Fruit fly (Drosophila melanogaster): ENCODE data around the gene atk.

Gene atk

DNA sequence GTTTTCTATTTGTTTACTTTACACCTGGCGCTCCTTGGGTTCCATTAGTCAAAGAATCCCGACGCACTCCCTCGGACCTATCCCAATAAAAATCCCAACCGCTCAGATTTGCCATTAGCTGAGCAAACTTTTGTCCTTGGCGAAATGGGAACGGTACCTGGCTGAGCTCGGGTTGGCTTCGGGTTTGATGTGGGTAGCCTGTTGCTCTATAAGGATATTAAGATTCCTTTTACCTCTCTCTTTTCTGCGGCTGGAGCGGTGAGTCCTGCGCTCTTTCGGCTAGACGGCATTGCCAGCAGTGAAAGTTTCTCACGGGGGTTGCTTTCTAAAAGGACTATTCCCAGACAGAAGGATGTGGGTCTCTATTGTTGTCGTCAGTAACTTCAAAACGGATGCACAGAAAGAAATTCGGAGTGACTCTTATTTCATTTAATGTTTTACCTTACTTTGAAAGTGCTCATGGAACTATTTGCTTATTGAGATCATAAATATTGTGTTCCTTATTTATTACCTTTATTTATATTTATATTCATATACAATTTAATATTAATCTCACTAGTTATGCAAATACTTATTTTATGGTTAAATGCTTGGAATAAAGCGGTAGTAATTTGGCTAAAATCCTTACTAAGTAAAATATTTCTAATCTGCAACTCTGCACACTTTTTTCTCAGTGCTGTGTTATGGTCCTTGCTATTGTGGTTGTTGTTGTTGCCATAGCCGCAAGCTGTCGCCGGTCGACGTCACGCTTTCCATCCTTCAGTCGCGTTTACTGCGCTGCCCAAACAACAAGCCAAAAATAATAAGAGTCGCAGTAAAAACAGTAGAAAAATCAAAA lies 22.8 kb downstream of the atk start, which contains the start of gene CG5910 (continued):
- TF ChIP-seq CG4707 (GFP tag; optimal IDR thresholded peaks at IDR 0.05): peak; percentile 34
- TF ChIP-seq CG8290 (GFP tag; optimal IDR thresholded peaks at IDR 0.05): peak; percentile 75
- TF ChIP-seq CG8290 (tag; optimal IDR thresholded peaks at IDR 0.05): no peak
- TF ChIP-seq CG32532 (GFP tag; IDR thresholded peaks at IDR 0.05): peak; percentile 80
- TF ChIP-seq CG6254 (GFP tag; optimal IDR thresholded peaks at IDR 0.05): peak; percentile 87
- peak; percentile 88 for TF ChIP-seq ind (GFP tag; optimal IDR thresholded peaks at IDR 0.05)
- TF ChIP-seq Side (GFP tag; optimal IDR thresholded peaks at IDR 0.05): no peak
- TF ChIP-seq scrt (GFP tag; optimal IDR thresholded peaks at IDR 0.05): peak; percentile 98
- TF ChIP-seq so (GFP tag; IDR thresholded peaks at IDR 0.05): peak; percentile 76
- TF ChIP-seq slbo (GFP tag; IDR thresholded peaks at IDR 0.05): peak; percentile 83
- TF ChIP-seq pnt (GFP tag; optimal IDR thresholded peaks at IDR 0.05): peak; percentile 43
- no peak for TF ChIP-seq CG16779 (GFP tag; IDR thresholded peaks at IDR 0.05)
- TF ChIP-seq H2.0 (GFP tag; IDR thresholded peaks at IDR 0.05): peak; percentile 64
- TF ChIP-seq cato (GFP tag; optimal IDR thresholded peaks at IDR 0.05; ENCODE audit: borderline replicate concordance): peak; percentile 45
- peak; percentile 80 for TF ChIP-seq twi (tag; optimal IDR thresholded peaks at IDR 0.05)
- TF ChIP-seq Hr78 (GFP tag; optimal IDR thresholded peaks at IDR 0.05): no peak
- TF ChIP-seq CG10543 (GFP tag; optimal IDR thresholded peaks at IDR 0.05): peak; percentile 86
- TF ChIP-seq tup (GFP tag; optimal IDR thresholded peaks at IDR 0.05): peak; percentile 16
- TF ChIP-seq CG12236 (GFP tag; optimal IDR thresholded peaks at IDR 0.05): no peak
- TF ChIP-seq tio (GFP tag; optimal IDR thresholded peaks at IDR 0.05): no peak
- peak; percentile 53; the same call in 1 of the 2 replicates for TF ChIP-seq CG7372 (GFP tag; IDR thresholded peaks at IDR 0.05)
- peak; percentile 37; the same call in 1 of the 2 replicates for TF ChIP-seq E2f2 (GFP tag; IDR thresholded peaks at IDR 0.05)
- peak; percentile 78 for TF ChIP-seq Spps (tag; optimal IDR thresholded peaks at IDR 0.05)
- peak; percentile 31 for TF ChIP-seq Bdp1 (GFP tag; optimal IDR thresholded peaks at IDR 0.05)
- peak; percentile 74 for TF ChIP-seq Fer2 (tag; optimal IDR thresholded peaks at IDR 0.05)
- peak; percentile 63 for TF ChIP-seq CG18764 (GFP tag; optimal IDR thresholded peaks at IDR 0.05)
- no peak for TF ChIP-seq corto (GFP tag; optimal IDR thresholded peaks at IDR 0.05)
- TF ChIP-seq CG17612 (GFP tag; IDR thresholded peaks at IDR 0.05): peak; percentile 50; the same call in 1 of the 2 replicates
- 0 out of 2 replicates have a peak, but pooled peaks have one; percentile 19 for TF ChIP-seq Lim3 (GFP tag; IDR thresholded peaks at IDR 0.05)
- TF ChIP-seq Six4 (GFP tag; optimal IDR thresholded peaks at IDR 0.05): peak; percentile 84
- TF ChIP-seq jing (GFP tag; optimal IDR thresholded peaks at IDR 0.05): peak; percentile 70
- TF ChIP-seq CoRest (tag; optimal IDR thresholded peaks at IDR 0.05): peak; percentile 95
- no peak for TF ChIP-seq NC2β (GFP tag; optimal IDR thresholded peaks at IDR 0.05)
- peak; percentile 40 for TF ChIP-seq Hsf (GFP tag; optimal IDR thresholded peaks at IDR 0.05)
- peak; percentile 43 for TF ChIP-seq CG10959 (GFP tag; IDR thresholded peaks at IDR 0.05)
- TF ChIP-seq H15 (GFP tag; IDR thresholded peaks at IDR 0.05): peak; percentile 36; the same call in 1 of the 3 replicates
- peak; percentile 87 for TF ChIP-seq CG12299 (tag; optimal IDR thresholded peaks at IDR 0.05)
- TF ChIP-seq peb (GFP tag; IDR thresholded peaks at IDR 0.05): peak; percentile 50; the same call in 1 of the 2 replicates
- peak; percentile 83 for TF ChIP-seq oc (tag; optimal IDR thresholded peaks at IDR 0.05)
- no peak for TF ChIP-seq maf-S (GFP tag; optimal IDR thresholded peaks at IDR 0.05)
- TF ChIP-seq Trl (optimal IDR thresholded peaks at IDR 0.05): peak; percentile 31 to 44
- TF ChIP-seq Trl (GFP tag; optimal IDR thresholded peaks at IDR 0.05): no peak
- peak in 1 of 3 experiments; percentile 93 for TF ChIP-seq lola (GFP tag; optimal IDR thresholded peaks at IDR 0.05)
- TF ChIP-seq chif (GFP tag; optimal IDR thresholded peaks at IDR 0.05): peak in 1 of 2 experiments; percentile 3
- no peak for TF ChIP-seq sna (GFP tag; IDR thresholded peaks at IDR 0.05; ENCODE audit: partially characterized antibody)
- TF ChIP-seq Nf-YC (tag; optimal IDR thresholded peaks at IDR 0.05): peak; percentile 80
- TF ChIP-seq luna (GFP tag; optimal IDR thresholded peaks at IDR 0.05): no peak
- TF ChIP-seq CG32772 (GFP tag; IDR thresholded peaks at IDR 0.05): peak; percentile 71
- TF ChIP-seq CG7928 (GFP tag; optimal IDR thresholded peaks at IDR 0.05): peak; percentile 58
